Worm (Caenorhabditis elegans) whole organism, midembryonic: ENCODE results near the gene unc-86.

ENCODE experiments used
- T22C8.4 ChIP-seq: fragments of 200-800 bp; sonication (Bioruptor generic); IDR thresholded peaks from 2 replicates; pipeline ENCODE4 v1.3.6; 2022; ENCODE audit warnings: missing genetic modification characterization, missing compliant biosample characterization
- flt-1 ChIP-seq: fragments of 200-800 bp; sonication (Bioruptor generic); IDR thresholded peaks from 2 replicates; pipeline ENCODE4 v1.3.6; 2022; ENCODE audit warnings: missing genetic modification characterization, missing compliant biosample characterization
- klf-2 ChIP-seq: fragments of 200-800 bp; sonication (Bioruptor generic); conservative IDR thresholded peaks from 2 replicates; pipeline ENCODE4 v1.3.6; 2022; ENCODE audit warnings: missing genetic modification reagents, missing genetic modification characterization, missing compliant biosample characterization
- med-1 ChIP-seq: sonication (generic microtip); optimal IDR thresholded peaks from 2 replicates; lab custom pipeline; 2017; ENCODE audit warnings: missing genetic modification characterization, mild to moderate bottlenecking, missing compliant biosample characterization, antibody characterized with exemption, missing genetic modification reagents; ENCODE audit not compliant: insufficient read depth
- ztf-23 ChIP-seq: fragments of 200-800 bp; sonication (Bioruptor generic); IDR thresholded peaks from 2 replicates; pipeline ENCODE4 v1.3.6; 2022; ENCODE audit warnings: missing genetic modification reagents, missing genetic modification characterization, missing compliant biosample characterization
- ztf-29 ChIP-seq: fragments of 200-800 bp; sonication (Bioruptor generic); IDR thresholded peaks from 2 replicates; pipeline ENCODE4 v1.3.6; 2022; ENCODE audit warnings: missing genetic modification reagents, missing genetic modification characterization, missing compliant biosample characterization

DNA sequence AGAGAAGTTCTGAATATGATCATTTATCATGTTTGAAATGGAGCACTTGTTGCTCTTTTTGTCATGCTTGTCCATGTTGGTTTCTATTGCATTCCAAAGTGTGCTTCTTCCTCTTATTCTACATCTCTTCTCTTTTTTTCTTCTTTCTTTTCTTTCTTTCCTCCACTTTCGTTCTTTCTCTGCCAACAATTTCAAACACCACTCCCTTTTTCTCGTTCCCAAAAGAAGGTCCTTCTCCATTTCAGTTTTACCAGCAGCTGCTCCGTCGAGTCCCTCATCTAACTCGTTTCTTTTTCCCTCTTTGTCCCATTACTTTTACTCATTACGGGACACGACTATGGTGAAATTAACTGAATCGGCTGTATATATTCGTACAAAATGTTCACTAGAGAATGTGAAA is 38.8 kb upstream of the unc-86 start, which contains the start of gene F09G8.5:
- TF ChIP-seq T22C8.4 (GFP tag; lab: Robert Waterston, UW) (no peak), ztf-29 (GFP tag; lab: Robert Waterston, UW) (no peak), klf-2 (no peak), flt-1 (GFP tag; lab: Robert Waterston, UW) (no peak), med-1 (GFP tag; lab: Kevin White, UChicago) (no peak), ztf-23 (no peak)
